ENCODE assay signal across 1 fruit fly cellular context in genomic region chr2L:9894871-9895364, dm6.
TF ChIP-seq lines count a peak whose summit lies in the region.

TSS of gene Bka (plus strand) at chr2L:9895287.

TF ChIP-seq in whole organism, embryonic, 481 proteins besides CTCF, POLR2A, EP300 and RAD21 (continued from another document and continues in another):
- TF ChIP-seq Six4 (GFP tag; optimal IDR thresholded peaks at IDR 0.05; lab: Kevin White, UChicago) (no peak), schlank (tag; optimal IDR thresholded peaks at IDR 0.05; lab: Kevin White, UChicago) (peak; percentile 20), wor (GFP tag; IDR thresholded peaks at IDR 0.05; lab: Robert Waterston, UW) (no peak), CG43689 (GFP tag; IDR thresholded peaks at IDR 0.05; lab: Robert Waterston, UW) (no peak), MESR4 (GFP tag; optimal IDR thresholded peaks at IDR 0.05; lab: Kevin White, UChicago) (peak; percentile 96), oc (tag; optimal IDR thresholded peaks at IDR 0.05; lab: Kevin White, UChicago) (peak; percentile 28), Atf-2 (GFP tag; optimal IDR thresholded peaks at IDR 0.05; lab: Kevin White, UChicago) (no peak), lov (optimal IDR thresholded peaks at IDR 0.05; lab: Kevin White, UChicago) (no peak), lov (GFP tag; IDR thresholded peaks at IDR 0.05; lab: Robert Waterston, UW) (no peak), Hr3 (GFP tag; optimal IDR thresholded peaks at IDR 0.05; lab: Kevin White, UChicago) (no peak), chinmo (GFP tag; IDR thresholded peaks at IDR 0.05; lab: Robert Waterston, UW; ENCODE audit: partially characterized antibody) (peak; percentile 96; the same call in 3 of the 4 replicates), CG1024 (GFP tag; IDR thresholded peaks at IDR 0.05; lab: Robert Waterston, UW) (no peak), sens-2 (GFP tag; IDR thresholded peaks at IDR 0.05; lab: Robert Waterston, UW) (no peak), Taf1 (GFP tag; IDR thresholded peaks at IDR 0.05; lab: Robert Waterston, UW) (no peak), grn (GFP tag; optimal IDR thresholded peaks at IDR 0.05; lab: Kevin White, UChicago) (no peak), CG6813 (GFP tag; optimal IDR thresholded peaks at IDR 0.05; lab: Kevin White, UChicago) (no peak), CG7786 (GFP tag; optimal IDR thresholded peaks at IDR 0.05; lab: Kevin White, UChicago) (no peak), CoRest (tag; optimal IDR thresholded peaks at IDR 0.05; lab: Kevin White, UChicago) (peak; percentile 61), Tbp (GFP tag; optimal IDR thresholded peaks at IDR 0.05; lab: Kevin White, UChicago) (no peak), crp (GFP tag; optimal IDR thresholded peaks at IDR 0.05; lab: Kevin White, UChicago) (peak; percentile 63 to 94), dati (GFP tag; IDR thresholded peaks at IDR 0.05; lab: Robert Waterston, UW) (no peak), Elba2 (GFP tag; optimal IDR thresholded peaks at IDR 0.05; lab: Kevin White, UChicago) (no peak), CG2202 (tag; optimal IDR thresholded peaks at IDR 0.05; lab: Kevin White, UChicago) (peak; percentile 60), CG30431 (GFP tag; optimal IDR thresholded peaks at IDR 0.05; lab: Kevin White, UChicago) (no peak), NC2β (GFP tag; optimal IDR thresholded peaks at IDR 0.05; lab: Kevin White, UChicago) (peak; percentile 55), CG15696 (tag; optimal IDR thresholded peaks at IDR 0.05; lab: Kevin White, UChicago) (peak; percentile 25), HmgD (GFP tag; optimal IDR thresholded peaks at IDR 0.05; lab: Kevin White, UChicago) (no peak), CG6765 (GFP tag; optimal IDR thresholded peaks at IDR 0.05; lab: Kevin White, UChicago) (peak; percentile 57), unc-4 (GFP tag; IDR thresholded peaks at IDR 0.05; lab: Robert Waterston, UW; ENCODE audit: partially characterized antibody) (peak; percentile 99), Poxn (GFP tag; IDR thresholded peaks at IDR 0.05; lab: Robert Waterston, UW) (no peak), ash1 (GFP tag; optimal IDR thresholded peaks at IDR 0.05; lab: Kevin White, UChicago) (no peak), ERR (GFP tag; optimal IDR thresholded peaks at IDR 0.05; lab: Kevin White, UChicago) (peak; percentile 0), CG17359 (tag; optimal IDR thresholded peaks at IDR 0.05; lab: Kevin White, UChicago) (peak; percentile 37), eyg (GFP tag; optimal IDR thresholded peaks at IDR 0.05; lab: Kevin White, UChicago) (no peak), Atf6 (GFP tag; IDR thresholded peaks at IDR 0.05; lab: Robert Waterston, UW) (peak; percentile 33; the same call in 1 of the 2 replicates), gce (GFP tag; IDR thresholded peaks at IDR 0.05; lab: Robert Waterston, UW) (no peak), Dfd (GFP tag; optimal IDR thresholded peaks at IDR 0.05; lab: Kevin White, UChicago) (no peak), CG12391 (tag; optimal IDR thresholded peaks at IDR 0.05; lab: Kevin White, UChicago) (peak; percentile 78), ap (GFP tag; IDR thresholded peaks at IDR 0.05; lab: Robert Waterston, UW) (no peak), Sox100B (GFP tag; optimal IDR thresholded peaks at IDR 0.05; lab: Kevin White, UChicago) (peak; percentile 69), CG10209 (GFP tag; optimal IDR thresholded peaks at IDR 0.05; lab: Kevin White, UChicago) (peak; percentile 24), Max (GFP tag; optimal IDR thresholded peaks at IDR 0.05; lab: Kevin White, UChicago) (peak; percentile 73), Fer1 (GFP tag; optimal IDR thresholded peaks at IDR 0.05; lab: Kevin White, UChicago) (peak; percentile 81), tll (GFP tag; optimal IDR thresholded peaks at IDR 0.05; lab: Kevin White, UChicago) (no peak), CG7556 (GFP tag; optimal IDR thresholded peaks at IDR 0.05; lab: Kevin White, UChicago) (peak; percentile 38), Nf-YC (tag; optimal IDR thresholded peaks at IDR 0.05; lab: Kevin White, UChicago) (peak; percentile 63), CG18764 (GFP tag; optimal IDR thresholded peaks at IDR 0.05; lab: Kevin White, UChicago) (no peak), lbe (GFP tag; optimal IDR thresholded peaks at IDR 0.05; lab: Kevin White, UChicago) (peak; percentile 72), Dek (tag; optimal IDR thresholded peaks at IDR 0.05; lab: Kevin White, UChicago) (peak; percentile 39), CG8359 (GFP tag; optimal IDR thresholded peaks at IDR 0.05; lab: Kevin White, UChicago; ENCODE audit: borderline replicate concordance) (no peak), Meics (GFP tag; optimal IDR thresholded peaks at IDR 0.05; lab: Kevin White, UChicago) (peak; percentile 69), CG4730 (GFP tag; IDR thresholded peaks at IDR 0.05; lab: Robert Waterston, UW) (no peak), mam (GFP tag; optimal IDR thresholded peaks at IDR 0.05; lab: Kevin White, UChicago) (no peak), CG18262 (tag; optimal IDR thresholded peaks at IDR 0.05; lab: Kevin White, UChicago) (peak; percentile 69), sc (optimal IDR thresholded peaks at IDR 0.05; lab: Kevin White, UChicago) (no peak), sc (GFP tag; optimal IDR thresholded peaks at IDR 0.05; lab: Kevin White, UChicago) (peak; percentile 43), insv (GFP tag; optimal IDR thresholded peaks at IDR 0.05; lab: Kevin White, UChicago) (peak in 1 of 2 experiments; percentile 50), Hmr (GFP tag; optimal IDR thresholded peaks at IDR 0.05; lab: Kevin White, UChicago) (peak; percentile 77), fru (optimal IDR thresholded peaks at IDR 0.05; lab: Kevin White, UChicago) (no peak), CG6791 (GFP tag; IDR thresholded peaks at IDR 0.05; lab: Robert Waterston, UW; ENCODE audit: partially characterized antibody) (peak; percentile 93), CG17328 (GFP tag; IDR thresholded peaks at IDR 0.05; lab: Robert Waterston, UW) (peak; percentile 46; the same call in 1 of the 2 replicates), CG9437 (GFP tag; optimal IDR thresholded peaks at IDR 0.05; lab: Kevin White, UChicago) (peak; percentile 63), CG32767 (GFP tag; IDR thresholded peaks at IDR 0.05; lab: Robert Waterston, UW) (no peak), Xbp1 (GFP tag; optimal IDR thresholded peaks at IDR 0.05; lab: Kevin White, UChicago) (peak; percentile 18), CG2129 (GFP tag; IDR thresholded peaks at IDR 0.05; lab: Robert Waterston, UW; ENCODE audit: partially characterized antibody) (peak; percentile 99), CG7372 (GFP tag; IDR thresholded peaks at IDR 0.05; lab: Robert Waterston, UW) (no peak), CrebB (tag; optimal IDR thresholded peaks at IDR 0.05; lab: Kevin White, UChicago) (peak; percentile 79), YL-1 (GFP tag; optimal IDR thresholded peaks at IDR 0.05; lab: Kevin White, UChicago) (peak; percentile 96), CG10431 (GFP tag; optimal IDR thresholded peaks at IDR 0.05; lab: Kevin White, UChicago) (peak; percentile 65), zen2 (GFP tag; IDR thresholded peaks at IDR 0.05; lab: Robert Waterston, UW; ENCODE audit: partially characterized antibody) (peak; percentile 92), esg (GFP tag; conservative IDR thresholded peaks at IDR 0.05; lab: Robert Waterston, UW) (no peak), Dad (GFP tag; optimal IDR thresholded peaks at IDR 0.05; lab: Kevin White, UChicago) (peak; percentile 25), CG2889 (GFP tag; IDR thresholded peaks at IDR 0.05; lab: Robert Waterston, UW) (no peak), CG10366 (GFP tag; IDR thresholded peaks at IDR 0.05; lab: Robert Waterston, UW) (no peak), CG13775 (GFP tag; optimal IDR thresholded peaks at IDR 0.05; lab: Kevin White, UChicago) (peak; percentile 80), yki (optimal IDR thresholded peaks at IDR 0.05; lab: Kevin White, UChicago) (no peak), lola (GFP tag; optimal IDR thresholded peaks at IDR 0.05; lab: Kevin White, UChicago) (peak in 1 of 3 experiments; percentile 45), Dip3 (GFP tag; optimal IDR thresholded peaks at IDR 0.05; lab: Kevin White, UChicago) (no peak), ab (GFP tag; optimal IDR thresholded peaks at IDR 0.05; lab: Kevin White, UChicago) (no peak), ac (GFP tag; optimal IDR thresholded peaks at IDR 0.05; lab: Kevin White, UChicago) (no peak), CG3407 (GFP tag; optimal IDR thresholded peaks at IDR 0.05; lab: Kevin White, UChicago) (peak; percentile 42), CG7963 (GFP tag; IDR thresholded peaks at IDR 0.05; lab: Robert Waterston, UW; ENCODE audit: partially characterized antibody) (peak; percentile 93), CG9932 (GFP tag; IDR thresholded peaks at IDR 0.05; lab: Robert Waterston, UW) (no peak), GATAe (GFP tag; conservative IDR thresholded peaks at IDR 0.05; lab: Robert Waterston, UW) (no peak), CG10565 (GFP tag; optimal IDR thresholded peaks at IDR 0.05; lab: Kevin White, UChicago) (no peak), salm (tag; optimal IDR thresholded peaks at IDR 0.05; lab: Kevin White, UChicago) (no peak), hth (optimal IDR thresholded peaks at IDR 0.05; lab: Kevin White, UChicago) (no peak), HmgZ (tag; optimal IDR thresholded peaks at IDR 0.05; lab: Kevin White, UChicago) (peak; percentile 83), cg (GFP tag; optimal IDR thresholded peaks at IDR 0.05; lab: Kevin White, UChicago) (no peak), Sin3A (optimal IDR thresholded peaks at IDR 0.05; lab: Kevin White, UChicago) (peak; percentile 77), stwl (tag; optimal IDR thresholded peaks at IDR 0.05; lab: Kevin White, UChicago) (peak; percentile 71), ham (GFP tag; IDR thresholded peaks at IDR 0.05; lab: Robert Waterston, UW) (no peak), trh (GFP tag; optimal IDR thresholded peaks at IDR 0.05; lab: Kevin White, UChicago) (no peak), Hmx (GFP tag; optimal IDR thresholded peaks at IDR 0.05; lab: Kevin White, UChicago) (no peak), sob (GFP tag; IDR thresholded peaks at IDR 0.05; lab: Robert Waterston, UW) (peak; percentile 61), E2f2 (GFP tag; IDR thresholded peaks at IDR 0.05; lab: Robert Waterston, UW) (peak; percentile 79), CG12219 (GFP tag; optimal IDR thresholded peaks at IDR 0.05; lab: Kevin White, UChicago) (peak; percentile 6), nerfin-2 (GFP tag; IDR thresholded peaks at IDR 0.05; lab: Robert Waterston, UW; ENCODE audit: partially characterized antibody) (peak; percentile 94), CG10321 (GFP tag; IDR thresholded peaks at IDR 0.05; lab: Robert Waterston, UW) (no peak), CG10979 (tag; optimal IDR thresholded peaks at IDR 0.05; lab: Kevin White, UChicago) (peak; percentile 59), Fer2 (tag; optimal IDR thresholded peaks at IDR 0.05; lab: Kevin White, UChicago) (no peak), CG14860 (GFP tag; IDR thresholded peaks at IDR 0.05; lab: Robert Waterston, UW; ENCODE audit: partially characterized antibody) (peak; percentile 98), CG16863 (GFP tag; optimal IDR thresholded peaks at IDR 0.05; lab: Kevin White, UChicago) (no peak), D (optimal IDR thresholded peaks at IDR 0.05; lab: Kevin White, UChicago) (no peak), D (GFP tag; optimal IDR thresholded peaks at IDR 0.05; lab: Kevin White, UChicago) (no peak), sug (tag; optimal IDR thresholded peaks at IDR 0.05; lab: Kevin White, UChicago) (peak; percentile 75), Stat92E (GFP tag; optimal IDR thresholded peaks at IDR 0.05; lab: Kevin White, UChicago) (peak in 1 of 3 experiments; percentile 78), CG11560 (tag; IDR thresholded peaks at IDR 0.05; lab: Robert Waterston, UW) (no peak), CG33213 (GFP tag; optimal IDR thresholded peaks at IDR 0.05; lab: Kevin White, UChicago) (peak; percentile 20), CG3281 (GFP tag; optimal IDR thresholded peaks at IDR 0.05; lab: Kevin White, UChicago) (peak; percentile 70), CG11398 (GFP tag; optimal IDR thresholded peaks at IDR 0.05; lab: Kevin White, UChicago) (no peak), phol (tag; optimal IDR thresholded peaks at IDR 0.05; lab: Kevin White, UChicago) (peak; percentile 100), CG12299 (tag; optimal IDR thresholded peaks at IDR 0.05; lab: Kevin White, UChicago) (peak; percentile 11), CG1529 (GFP tag; optimal IDR thresholded peaks at IDR 0.05; lab: Kevin White, UChicago) (peak; percentile 26), HLH3B (GFP tag; IDR thresholded peaks at IDR 0.05; lab: Robert Waterston, UW) (no peak), so (GFP tag; IDR thresholded peaks at IDR 0.05; lab: Robert Waterston, UW) (no peak), CG31388 (GFP tag; optimal IDR thresholded peaks at IDR 0.05; lab: Kevin White, UChicago) (no peak), HLH54F (GFP tag; optimal IDR thresholded peaks at IDR 0.05; lab: Kevin White, UChicago) (no peak), CG9609 (GFP tag; optimal IDR thresholded peaks at IDR 0.05; lab: Kevin White, UChicago) (no peak), CG42726 (GFP tag; IDR thresholded peaks at IDR 0.05; lab: Robert Waterston, UW; ENCODE audit: partially characterized antibody) (peak; percentile 88), btn (GFP tag; optimal IDR thresholded peaks at IDR 0.05; lab: Kevin White, UChicago) (no peak), lilli (GFP tag; optimal IDR thresholded peaks at IDR 0.05; lab: Kevin White, UChicago) (peak; percentile 44), pho (GFP tag; optimal IDR thresholded peaks at IDR 0.05; lab: Kevin White, UChicago) (peak; percentile 20), tio (GFP tag; optimal IDR thresholded peaks at IDR 0.05; lab: Kevin White, UChicago) (no peak), Dp (GFP tag; optimal IDR thresholded peaks at IDR 0.05; lab: Kevin White, UChicago) (peak; percentile 68), wek (GFP tag; optimal IDR thresholded peaks at IDR 0.05; lab: Kevin White, UChicago) (peak; percentile 40), sna (GFP tag; IDR thresholded peaks at IDR 0.05; lab: Robert Waterston, UW; ENCODE audit: partially characterized antibody) (peak; percentile 99), cato (GFP tag; optimal IDR thresholded peaks at IDR 0.05; lab: Kevin White, UChicago; ENCODE audit: borderline replicate concordance) (peak; percentile 31), CG15514 (GFP tag; optimal IDR thresholded peaks at IDR 0.05; lab: Kevin White, UChicago) (peak; percentile 86), pnt (GFP tag; optimal IDR thresholded peaks at IDR 0.05; lab: Kevin White, UChicago) (no peak), Nf-YA (GFP tag; IDR thresholded peaks at IDR 0.05; lab: Robert Waterston, UW) (no peak), CG16813 (GFP tag; IDR thresholded peaks at IDR 0.05; lab: Robert Waterston, UW; ENCODE audit: partially characterized antibody) (peak; percentile 99), CG7839 (tag; optimal IDR thresholded peaks at IDR 0.05; lab: Kevin White, UChicago) (peak; percentile 51), nerfin-1 (tag; optimal IDR thresholded peaks at IDR 0.05; lab: Kevin White, UChicago) (peak; percentile 79)
